Worm (Caenorhabditis elegans) whole organism, early embryonic: ENCODE results near the gene fbxa-196.

Source experiments
- B0310.2 ChIP-seq: sonication (generic microtip); optimal IDR thresholded peaks from 2 replicates; lab custom pipeline; 2016; ENCODE audit warnings: mild to moderate bottlenecking, missing genetic modification characterization, missing compliant biosample characterization
- F13C5.2 ChIP-seq: sonication (generic microtip); optimal IDR thresholded peaks from 2 replicates; lab custom pipeline; 2017; ENCODE audit warnings: mild to moderate bottlenecking, missing genetic modification characterization, inconsistent platforms, missing compliant biosample characterization
- aly-1 ChIP-seq: sonication (generic microtip); optimal IDR thresholded peaks from 2 replicates; lab custom pipeline; 2016; ENCODE audit warnings: missing genetic modification characterization, missing compliant biosample characterization
- ama-1 ChIP-seq: fragments of 150-350 bp; optimal IDR thresholded peaks from 2 replicates; lab custom pipeline; 2014
- ceh-13 ChIP-seq: fragments of 200-800 bp; sonication (Bioruptor generic); optimal IDR thresholded peaks from 2 replicates; lab custom pipeline; 2018; ENCODE audit warnings: mild to moderate bottlenecking, missing genetic modification characterization, missing compliant biosample characterization
- ceh-36 ChIP-seq: sonication (generic microtip); optimal IDR thresholded peaks from 2 replicates; lab custom pipeline; 2016; ENCODE audit warnings: missing genetic modification characterization, inconsistent platforms, missing compliant biosample characterization
- ets-7 ChIP-seq: sonication (generic microtip); optimal IDR thresholded peaks from 2 replicates; lab custom pipeline; 2016; ENCODE audit warnings: missing genotype, missing genetic modification characterization, missing compliant biosample characterization
- flt-1 ChIP-seq: fragments of 200-800 bp; sonication (Bioruptor generic); IDR thresholded peaks from 2 replicates; pipeline ENCODE4 v1.3.6; 2022; ENCODE audit warnings: missing genetic modification characterization, missing compliant biosample characterization
- hmbx-1 ChIP-seq: sonication (generic microtip); optimal IDR thresholded peaks from 2 replicates; lab custom pipeline; 2016; ENCODE audit warnings: mild to moderate bottlenecking, missing genetic modification characterization, missing compliant biosample characterization
- hmg-4 ChIP-seq: fragments of 200-800 bp; sonication (Bioruptor generic); optimal IDR thresholded peaks from 2 replicates; lab custom pipeline; 2018; ENCODE audit warnings: mild to moderate bottlenecking, missing genetic modification characterization, missing compliant biosample characterization
- hnd-1 ChIP-seq: sonication (generic microtip); optimal IDR thresholded peaks from 2 replicates; lab custom pipeline; 2016; ENCODE audit warnings: missing genetic modification characterization, missing compliant biosample characterization
- pes-1 ChIP-seq: fragments of 200-800 bp; sonication (Bioruptor generic); IDR thresholded peaks from 2 replicates; pipeline ENCODE4 v1.3.6; 2022; ENCODE audit warnings: missing genetic modification reagents, missing genetic modification characterization, missing compliant biosample characterization
- scrt-1 ChIP-seq: fragments of 200-800 bp; sonication (Bioruptor generic); IDR thresholded peaks from 2 replicates; pipeline ENCODE4 v1.3.6; 2022; ENCODE audit warnings: missing genetic modification characterization, missing compliant biosample characterization
- sea-1 ChIP-seq: fragments of 200-800 bp; sonication (Bioruptor generic); conservative IDR thresholded peaks from 2 replicates; pipeline ENCODE4 v1.3.6; 2022; ENCODE audit warnings: missing genetic modification characterization, missing compliant biosample characterization
- tbx-11 ChIP-seq: fragments of 200-800 bp; sonication (Bioruptor generic); IDR thresholded peaks from 2 replicates; pipeline ENCODE4 v1.3.6; 2022; ENCODE audit warnings: missing genetic modification characterization, missing compliant biosample characterization
- tbx-37 ChIP-seq: fragments of 200-800 bp; sonication (Bioruptor generic); conservative IDR thresholded peaks from 2 replicates; pipeline ENCODE4 v1.3.6; 2022; ENCODE audit warnings: missing genetic modification reagents, missing genetic modification characterization, missing compliant biosample characterization
- tra-4 ChIP-seq: sonication (generic microtip); optimal IDR thresholded peaks from 2 replicates; lab custom pipeline; 2017; ENCODE audit warnings: missing genetic modification characterization, missing compliant biosample characterization

Gene fbxa-196

ce11 chrV:6448356-6448755 lies at the start of gene fbxa-196:
fbxa-196 (plus strand) TSS chrV:6448656.
- no peak for TF ChIP-seq hmbx-1 (tag; lab: Kevin White, UChicago)
- no peak for TF ChIP-seq flt-1
- no peak for TF ChIP-seq ama-1 (lab: Kevin White, UChicago)
- no peak for TF ChIP-seq hnd-1 (tag; lab: Kevin White, UChicago)
- TF ChIP-seq ets-7 (tag; lab: Kevin White, UChicago): no peak

ce11 chrV:6398922-6399321 lies 49.5 kb upstream of the fbxa-196 start:
- TF ChIP-seq scrt-1 (GFP tag; lab: Robert Waterston, UW) (no peak), aly-1 (tag; lab: Kevin White, UChicago) (no peak), ceh-13 (no peak), hnd-1 (tag; lab: Kevin White, UChicago) (no peak), pes-1 (GFP tag; lab: Robert Waterston, UW) (no peak), sea-1 (GFP tag; lab: Robert Waterston, UW) (no peak), ama-1 (lab: Kevin White, UChicago) (no peak), flt-1 (no peak), tbx-11 (GFP tag; lab: Robert Waterston, UW) (no peak), hmbx-1 (tag; lab: Kevin White, UChicago) (no peak), hmg-4 (GFP tag; lab: Kevin White, UChicago) (no peak), F13C5.2 (no peak), tra-4 (tag; lab: Kevin White, UChicago) (no peak)

ce11 chrV:6399831-6400230 lies 48.6 kb upstream of the fbxa-196 start, which contains the start of gene gfi-1:
gfi-1 (minus strand) TSS chrV:6399931.
- TF ChIP-seq tra-4 (tag; lab: Kevin White, UChicago) (no peak), ceh-36 (no peak)

ce11 chrV:6400528-6400927 lies 47.9 kb upstream of the fbxa-196 start:
- TF ChIP-seq ceh-13 (no peak), tbx-37 (no peak), pes-1 (GFP tag; lab: Robert Waterston, UW) (no peak), flt-1 (no peak), hnd-1 (tag; lab: Kevin White, UChicago) (no peak), hmg-4 (GFP tag; lab: Kevin White, UChicago) (no peak), F13C5.2 (no peak), aly-1 (tag; lab: Kevin White, UChicago) (no peak), B0310.2 (tag; lab: Kevin White, UChicago) (no peak), ama-1 (lab: Kevin White, UChicago) (no peak), tra-4 (tag; lab: Kevin White, UChicago) (no peak), ets-7 (tag; lab: Kevin White, UChicago) (no peak), ceh-36 (no peak), tbx-11 (GFP tag; lab: Robert Waterston, UW) (no peak), scrt-1 (GFP tag; lab: Robert Waterston, UW) (no peak)

- TF ChIP-seq pes-1 (GFP tag; lab: Robert Waterston, UW) (no peak), F13C5.2 (no peak), flt-1 (no peak), B0310.2 (tag; lab: Kevin White, UChicago) (no peak), tra-4 (tag; lab: Kevin White, UChicago) (no peak), tbx-37 (no peak), ets-7 (tag; lab: Kevin White, UChicago) (no peak)
These were observed 47.4 kb upstream of the fbxa-196 start for ce11 chrV:6400950-6401551.

ce11 chrV:6407587-6407986 lies 40.9 kb upstream of the fbxa-196 start:
- TF ChIP-seq ama-1 (lab: Kevin White, UChicago): no peak
- TF ChIP-seq ceh-13: no peak
- TF ChIP-seq scrt-1 (GFP tag; lab: Robert Waterston, UW): no peak
- TF ChIP-seq flt-1: no peak
- TF ChIP-seq sea-1 (GFP tag; lab: Robert Waterston, UW): no peak
- TF ChIP-seq hnd-1 (tag; lab: Kevin White, UChicago): no peak
- TF ChIP-seq pes-1 (GFP tag; lab: Robert Waterston, UW): no peak
- TF ChIP-seq ets-7 (tag; lab: Kevin White, UChicago): no peak
- no peak for TF ChIP-seq tbx-11 (GFP tag; lab: Robert Waterston, UW)
- TF ChIP-seq B0310.2 (tag; lab: Kevin White, UChicago): no peak
- no peak for TF ChIP-seq hmbx-1 (tag; lab: Kevin White, UChicago)
- no peak for TF ChIP-seq tra-4 (tag; lab: Kevin White, UChicago)

ce11 chrV:6408733-6409227 lies 39.7 kb upstream of the fbxa-196 start, which contains the start of gene bcf-1:
bcf-1 (minus strand) TSS chrV:6408783.
- no peak for TF ChIP-seq pes-1 (GFP tag; lab: Robert Waterston, UW)
- no peak for TF ChIP-seq sea-1 (GFP tag; lab: Robert Waterston, UW)
- no peak for TF ChIP-seq hmbx-1 (tag; lab: Kevin White, UChicago)
- TF ChIP-seq aly-1 (tag; lab: Kevin White, UChicago): no peak
- no peak for TF ChIP-seq ets-7 (tag; lab: Kevin White, UChicago)
- no peak for TF ChIP-seq B0310.2 (tag; lab: Kevin White, UChicago)
- no peak for TF ChIP-seq F13C5.2
- no peak for TF ChIP-seq hmg-4 (GFP tag; lab: Kevin White, UChicago)

- TF ChIP-seq ama-1 (lab: Kevin White, UChicago): no peak
- TF ChIP-seq tbx-37: no peak
- no peak for TF ChIP-seq hmbx-1 (tag; lab: Kevin White, UChicago)
- no peak for TF ChIP-seq aly-1 (tag; lab: Kevin White, UChicago)
- TF ChIP-seq hnd-1 (tag; lab: Kevin White, UChicago): no peak
- no peak for TF ChIP-seq F13C5.2
- TF ChIP-seq ceh-13: no peak
- TF ChIP-seq ets-7 (tag; lab: Kevin White, UChicago): no peak
- no peak for TF ChIP-seq pes-1 (GFP tag; lab: Robert Waterston, UW)
- no peak for TF ChIP-seq hmg-4 (GFP tag; lab: Kevin White, UChicago)
- no peak for TF ChIP-seq tbx-11 (GFP tag; lab: Robert Waterston, UW)
- no peak for TF ChIP-seq sea-1 (GFP tag; lab: Robert Waterston, UW)
- no peak for TF ChIP-seq tra-4 (tag; lab: Kevin White, UChicago)
- no peak for TF ChIP-seq B0310.2 (tag; lab: Kevin White, UChicago)
- no peak for TF ChIP-seq ceh-36
- no peak for TF ChIP-seq scrt-1 (GFP tag; lab: Robert Waterston, UW)
These were observed 37.3 kb upstream of the fbxa-196 start for ce11 chrV:6411161-6411560.
